Fruit fly (Drosophila melanogaster) whole organism, embryonic: ENCODE data around the gene Cht6.

ENCODE experiments used
- Atf-2 ChIP-seq: fragments of 200-800 bp; sonication (Bioruptor generic); optimal IDR thresholded peaks from 2 replicates; lab custom pipeline; 2016; ENCODE audit warnings: missing biosample characterization, missing genetic modification characterization
- Bteb2 ChIP-seq: fragments of 200-800 bp; sonication (Bioruptor generic); optimal IDR thresholded peaks from 2 replicates; lab custom pipeline; 2016; ENCODE audit warnings: missing biosample characterization, missing genetic modification characterization
- CG11093 ChIP-seq: fragments of 200-800 bp; sonication (Bioruptor generic); IDR thresholded peaks from 3 replicates; pipeline ENCODE4 v1.3.6; 2022; ENCODE audit warnings: missing biosample characterization, missing genetic modification characterization
- CG11247 ChIP-seq: fragments of 200-800 bp; sonication (Bioruptor generic); IDR thresholded peaks from 2 replicates; pipeline ENCODE4 v1.3.6; 2022; ENCODE audit warnings: missing biosample characterization, missing genetic modification characterization
- CG15696 ChIP-seq: fragments of 200-800 bp; sonication (Bioruptor generic); optimal IDR thresholded peaks from 2 replicates; lab custom pipeline; 2019; ENCODE audit warnings: missing biosample characterization, mild to moderate bottlenecking, missing genetic modification characterization, moderate library complexity
- CG1603 ChIP-seq: fragments of 200-800 bp; sonication (Bioruptor generic); optimal IDR thresholded peaks from 2 replicates; lab custom pipeline; 2019; ENCODE audit warnings: missing biosample characterization, mild to moderate bottlenecking, missing genetic modification characterization, moderate library complexity
- CG17829 ChIP-seq: fragments of 200-800 bp; optimal IDR thresholded peaks from 2 replicates; lab custom pipeline; 2019; ENCODE audit warnings: missing biosample characterization, mild to moderate bottlenecking, missing genetic modification characterization, moderate library complexity
- CG18476 ChIP-seq: fragments of 200-800 bp; sonication (Bioruptor generic); optimal IDR thresholded peaks from 2 replicates; lab custom pipeline; 2016; ENCODE audit warnings: missing biosample characterization, mild to moderate bottlenecking, missing genetic modification characterization
- CG2875 ChIP-seq: fragments of 200-800 bp; sonication (Bioruptor generic); optimal IDR thresholded peaks from 2 replicates; lab custom pipeline; 2017; ENCODE audit warnings: missing biosample characterization, mild to moderate bottlenecking, missing genetic modification characterization, missing genetic modification reagents
- CG3281 ChIP-seq: fragments of 200-800 bp; sonication (Bioruptor generic); optimal IDR thresholded peaks from 3 replicates; lab custom pipeline; 2017; ENCODE audit warnings: missing biosample characterization, mild to moderate bottlenecking, missing genetic modification characterization
- CG3407 ChIP-seq: fragments of 200-800 bp; sonication (Bioruptor generic); optimal IDR thresholded peaks from 2 replicates; lab custom pipeline; 2018; ENCODE audit warnings: missing biosample characterization, mild to moderate bottlenecking, missing genetic modification characterization
- CG3847 ChIP-seq: fragments of 200-800 bp; sonication (Bioruptor generic); IDR thresholded peaks from 2 replicates; pipeline ENCODE4 v1.3.6; 2022; ENCODE audit warnings: missing biosample characterization, missing genetic modification characterization
- CG4730 ChIP-seq: fragments of 200-800 bp; sonication (Bioruptor generic); IDR thresholded peaks from 2 replicates; pipeline ENCODE4 v1.3.6; 2022; ENCODE audit warnings: missing biosample characterization, missing genetic modification characterization
- CG5245 ChIP-seq: fragments of 200-800 bp; sonication (Bioruptor generic); optimal IDR thresholded peaks from 3 replicates; lab custom pipeline; 2016; ENCODE audit warnings: missing biosample characterization, missing genetic modification characterization
- CG6854 ChIP-seq: fragments of 200-800 bp; sonication (Bioruptor generic); optimal IDR thresholded peaks from 3 replicates; lab custom pipeline; 2017; ENCODE audit warnings: missing biosample characterization, mild to moderate bottlenecking, missing genetic modification characterization
- CG8281 ChIP-seq: fragments of 200-800 bp; sonication (Bioruptor generic); optimal IDR thresholded peaks from 2 replicates; lab custom pipeline; 2018; ENCODE audit warnings: missing biosample characterization, mild to moderate bottlenecking, missing genetic modification characterization, moderate library complexity
- CG8924 ChIP-seq: fragments of 200-800 bp; optimal IDR thresholded peaks from 3 replicates; lab custom pipeline; 2019; ENCODE audit warnings: missing biosample characterization, mild to moderate bottlenecking, missing genetic modification characterization, moderate library complexity
- CG9817 ChIP-seq: fragments of 200-800 bp; sonication (Bioruptor generic); optimal IDR thresholded peaks from 2 replicates; lab custom pipeline; 2018; ENCODE audit warnings: missing biosample characterization, mild to moderate bottlenecking, missing genetic modification characterization, moderate library complexity
- CoRest ChIP-seq: fragments of 200-800 bp; sonication (Bioruptor generic); optimal IDR thresholded peaks from 3 replicates; lab custom pipeline; 2018; ENCODE audit warnings: missing biosample characterization, mild to moderate bottlenecking, missing genetic modification characterization, moderate library complexity
- D19A ChIP-seq: fragments of 200-800 bp; optimal IDR thresholded peaks from 3 replicates; lab custom pipeline; 2019; ENCODE audit warnings: missing biosample characterization, mild to moderate bottlenecking, missing genetic modification characterization, moderate library complexity
- Dip3 ChIP-seq: fragments of 200-800 bp; sonication (Bioruptor generic); optimal IDR thresholded peaks from 3 replicates; lab custom pipeline; 2016; ENCODE audit warnings: missing biosample characterization, missing genetic modification characterization
- Drgx ChIP-seq: fragments of 200-800 bp; sonication (Bioruptor generic); IDR thresholded peaks from 2 replicates; pipeline ENCODE4 v1.3.6; 2022; ENCODE audit warnings: missing biosample characterization, missing genetic modification characterization
- Ets65A ChIP-seq: fragments of 200-800 bp; sonication (Bioruptor generic); peaks from one replicate; lab custom pipeline; 2016; ENCODE audit warnings: missing biosample characterization, missing genetic modification characterization
- Hr51 ChIP-seq, 2 experiments: fragments of 200-800 bp; sonication (Bioruptor generic); optimal IDR thresholded peaks; 2 replicates in 1 of 2; 3 replicates in 1 of 2; lab custom pipeline; 2016 to 2018; ENCODE audit warnings: missing biosample characterization in 2 of 2, missing genetic modification characterization in 2 of 2, mild to moderate bottlenecking in 1 of 2, moderate library complexity in 1 of 2
- NFAT ChIP-seq: fragments of 200-800 bp; sonication (Bioruptor generic); IDR thresholded peaks from 2 replicates; pipeline ENCODE4 v1.3.6; 2022; ENCODE audit warnings: missing biosample characterization, missing genetic modification characterization
- al ChIP-seq: fragments of 200-800 bp; sonication (Bioruptor generic); IDR thresholded peaks from 2 replicates; pipeline ENCODE4 v1.3.6; 2022; ENCODE audit warnings: missing biosample characterization, missing genetic modification characterization
- ase ChIP-seq: fragments of 200-800 bp; sonication (Bioruptor generic); IDR thresholded peaks from 3 replicates; pipeline ENCODE4 v1.3.6; 2022; ENCODE audit warnings: missing biosample characterization, missing genetic modification characterization
- crp ChIP-seq, 2 experiments: fragments of 200-800 bp; sonication (Bioruptor generic); optimal IDR thresholded peaks; 2 replicates in 1 of 2; 3 replicates in 1 of 2; lab custom pipeline; 2017; ENCODE audit warnings: missing biosample characterization in 2 of 2, missing genetic modification characterization in 2 of 2, mild to moderate bottlenecking in 1 of 2, moderate library complexity in 1 of 2
- gem ChIP-seq: fragments of 200-800 bp; sonication (Bioruptor generic); optimal IDR thresholded peaks from 2 replicates; lab custom pipeline; 2019; ENCODE audit warnings: missing biosample characterization, mild to moderate bottlenecking, missing genetic modification characterization, moderate library complexity
- hkb ChIP-seq, 2 experiments: fragments of 200-800 bp in 1 of 2; fragments of >200 bp in 1 of 2; sonication (Bioruptor generic) in 1 of 2; IDR thresholded peaks in 1 of 2; optimal IDR thresholded peaks in 1 of 2; 2 replicates each; pipeline versions ENCODE4 v1.3.6 to Lab custom; 2017 to 2022; ENCODE audit warnings: missing biosample characterization in 1 of 2, missing genetic modification characterization in 1 of 2
- jing ChIP-seq: fragments of 200-800 bp; sonication (Bioruptor generic); optimal IDR thresholded peaks from 2 replicates; lab custom pipeline; 2018; ENCODE audit warnings: missing biosample characterization, mild to moderate bottlenecking, missing genetic modification characterization
- lmd ChIP-seq: fragments of 200-800 bp; sonication (Bioruptor generic); IDR thresholded peaks from 2 replicates; pipeline ENCODE4 v1.3.6; 2022; ENCODE audit warnings: missing biosample characterization, missing genetic modification characterization
- mam ChIP-seq: fragments of 200-800 bp; sonication (Bioruptor generic); optimal IDR thresholded peaks from 3 replicates; lab custom pipeline; 2016; ENCODE audit warnings: missing biosample characterization, missing genetic modification characterization
- sisA ChIP-seq: fragments of 200-800 bp; sonication (Bioruptor generic); IDR thresholded peaks from 2 replicates; pipeline ENCODE4 v1.3.6; 2022; ENCODE audit warnings: missing biosample characterization, missing genetic modification characterization
- slbo ChIP-seq: fragments of 200-800 bp; sonication (Bioruptor generic); IDR thresholded peaks from 2 replicates; pipeline ENCODE4 v1.3.6; 2022; ENCODE audit warnings: missing biosample characterization, missing genetic modification characterization
- stc ChIP-seq: fragments of 200-800 bp; sonication (Bioruptor generic); IDR thresholded peaks from 2 replicates; pipeline ENCODE4 v1.3.6; 2022; ENCODE audit warnings: missing biosample characterization, missing genetic modification characterization
- twi ChIP-seq: fragments of 200-800 bp; optimal IDR thresholded peaks from 2 replicates; lab custom pipeline; 2019; ENCODE audit warnings: missing biosample characterization, mild to moderate bottlenecking, missing genetic modification characterization, moderate library complexity
- unpg ChIP-seq: fragments of 200-800 bp; sonication (Bioruptor generic); optimal IDR thresholded peaks from 3 replicates; lab custom pipeline; 2018; ENCODE audit warnings: missing biosample characterization, mild to moderate bottlenecking, missing genetic modification characterization, moderate library complexity

Gene Cht6

DNA sequence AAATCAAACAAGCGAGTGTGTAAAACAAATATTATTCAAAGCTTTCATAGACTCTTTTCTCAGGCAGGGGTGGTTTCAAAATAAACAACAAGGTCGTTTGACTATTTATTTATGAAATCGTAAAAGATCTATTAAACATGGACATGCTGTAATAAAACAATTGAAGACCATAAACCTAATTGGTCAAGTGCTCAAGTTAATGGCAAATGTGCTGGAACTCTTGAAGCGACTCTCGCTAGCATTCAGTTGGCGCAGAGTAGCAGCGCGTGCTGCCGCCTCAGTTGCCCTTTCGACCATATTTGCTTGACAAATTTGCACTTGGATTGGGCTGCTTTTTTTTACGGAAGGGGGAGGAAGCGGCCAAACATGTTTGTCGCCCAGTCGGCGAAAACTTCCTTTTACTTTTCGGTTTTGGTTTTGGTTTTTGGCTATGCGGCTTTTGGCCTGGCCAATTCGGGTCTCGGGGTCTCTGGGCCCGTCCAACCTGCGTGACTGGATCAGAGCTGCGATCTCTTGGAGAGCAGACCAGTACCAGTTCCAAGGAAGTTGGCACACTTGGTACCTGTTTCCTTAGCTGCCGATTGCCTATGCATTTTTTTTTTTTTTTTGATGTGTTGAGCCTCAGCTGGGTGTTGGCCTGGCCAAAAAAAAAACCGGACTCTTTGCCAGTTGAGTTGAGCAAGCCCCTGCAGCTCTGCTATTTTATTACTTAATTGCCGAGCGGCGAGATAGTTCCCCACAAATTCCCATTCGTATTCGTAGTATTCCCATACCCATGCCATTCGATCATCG is 23.0 kb upstream of the Cht6 start (continued):
- no peak for TF ChIP-seq CG3281 (GFP tag; lab: Kevin White, UChicago)
- TF ChIP-seq CG3407 (GFP tag; lab: Kevin White, UChicago) = no peak
- TF ChIP-seq Dip3 (GFP tag; lab: Kevin White, UChicago) = peak; percentile 16
- TF ChIP-seq gem = peak; percentile 41
- peak; percentile 27 for TF ChIP-seq CG9817 (tag; lab: Kevin White, UChicago)
- TF ChIP-seq hkb (optimal IDR thresholded peaks at IDR 0.05; lab: Kevin White, UChicago) = peak; percentile 29
- TF ChIP-seq hkb (GFP tag; IDR thresholded peaks at IDR 0.05; lab: Robert Waterston, UW) = no peak
- no peak for TF ChIP-seq CG5245 (GFP tag; lab: Kevin White, UChicago)
- peak; percentile 68 for TF ChIP-seq slbo (GFP tag; lab: Robert Waterston, UW)
- TF ChIP-seq lmd (GFP tag; lab: Robert Waterston, UW) = peak; percentile 52; the same call in 1 of the 2 replicates
- peak; percentile 7 for TF ChIP-seq unpg (GFP tag; lab: Kevin White, UChicago)
- peak; percentile 12 for TF ChIP-seq mam (GFP tag; lab: Kevin White, UChicago)
- no peak for TF ChIP-seq stc (GFP tag; lab: Robert Waterston, UW)
- TF ChIP-seq CG2875 (GFP tag; lab: Kevin White, UChicago) = no peak
- no peak for TF ChIP-seq Bteb2
- TF ChIP-seq sisA (GFP tag; lab: Robert Waterston, UW) = peak; percentile 23; the same call in 1 of the 2 replicates
- TF ChIP-seq ase = 0 out of 3 replicates have a peak, but pooled peaks have one; percentile 15
- no peak for TF ChIP-seq CG6854
- TF ChIP-seq CG3847 (GFP tag; lab: Robert Waterston, UW) = no peak
- peak; percentile 64 for TF ChIP-seq CG18476 (GFP tag; lab: Kevin White, UChicago)
- TF ChIP-seq Drgx = 0 out of 2 replicates have a peak, but pooled peaks have one; percentile 8
- no peak for TF ChIP-seq NFAT (GFP tag; lab: Robert Waterston, UW)
- TF ChIP-seq CoRest (tag; lab: Kevin White, UChicago) = peak; percentile 10
- peak in 1 of 2 experiments; percentile 16 for TF ChIP-seq Hr51 (GFP tag; optimal IDR thresholded peaks at IDR 0.05; lab: Kevin White, UChicago)
- TF ChIP-seq jing (GFP tag; lab: Kevin White, UChicago) = no peak
- TF ChIP-seq CG1603 (tag; lab: Kevin White, UChicago) = peak; percentile 9
- no peak for TF ChIP-seq CG11093 (GFP tag; lab: Robert Waterston, UW)
- TF ChIP-seq al (GFP tag; lab: Robert Waterston, UW) = peak; percentile 19; the same call in 1 of the 2 replicates
- TF ChIP-seq crp (GFP tag; optimal IDR thresholded peaks at IDR 0.05; lab: Kevin White, UChicago) = no peak

DNA sequence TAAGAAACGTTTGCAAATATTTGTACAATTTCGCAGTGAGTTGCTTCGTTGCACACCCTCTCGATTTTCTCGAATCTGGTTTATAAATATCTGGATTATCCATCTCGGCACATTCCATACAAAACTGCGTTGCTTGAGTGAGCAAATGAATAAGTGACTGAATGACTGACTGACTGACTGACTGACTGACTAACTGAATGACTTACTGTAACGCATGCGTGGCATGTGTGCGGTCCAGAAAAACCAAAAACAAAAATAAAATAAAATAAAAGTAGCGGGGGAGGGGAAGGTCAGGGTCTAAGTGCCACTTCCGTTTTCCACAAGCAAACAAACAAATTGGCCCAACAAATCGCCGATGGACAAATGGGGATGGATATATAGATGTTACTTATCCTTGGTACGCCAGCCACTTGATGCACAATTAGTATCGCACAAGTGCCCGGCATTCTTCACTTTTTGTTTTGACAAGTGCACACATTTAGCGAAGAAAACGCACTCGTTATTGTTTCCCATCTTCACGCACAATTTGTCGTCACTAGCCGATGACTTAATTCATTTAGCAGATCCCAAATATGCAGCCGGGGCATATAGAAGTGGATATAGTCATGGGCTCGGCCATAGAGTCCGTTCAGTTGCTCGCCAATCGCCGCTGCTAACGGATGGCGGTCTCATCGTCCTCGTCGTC is 7.9 kb upstream of the Cht6 start, which contains the start of gene CG33557:
TSS of gene CG33557 (plus strand) at position 635 of the 685 bp plus-strand sequence.
- TF ChIP-seq CG8281 (tag; lab: Kevin White, UChicago) = peak; percentile 96
- no peak for TF ChIP-seq D19A (tag; lab: Kevin White, UChicago)
- no peak for TF ChIP-seq CG17829 (tag; lab: Kevin White, UChicago)
- no peak for TF ChIP-seq Atf-2
- peak; percentile 77 for TF ChIP-seq Ets65A
- TF ChIP-seq twi = peak; percentile 85
- no peak for TF ChIP-seq CG15696 (tag; lab: Kevin White, UChicago)
- TF ChIP-seq CG8924 = no peak
- no peak for TF ChIP-seq CG4730
- TF ChIP-seq CG11247 (GFP tag; lab: Robert Waterston, UW) = no peak
